Worm (Caenorhabditis elegans): ENCODE measurements around the gene ehs-1.
"Not testable (repeated sequence)": the region's sequence is repeated elsewhere in the genome, so short reads cannot be mapped to it uniquely, and the experiment has no call there.

ehs-1 gene

ce11 chrII:5805303-5805702 is 15.2 kb upstream of the ehs-1 start, which contains the start of gene K05F1.10:
TSS of gene K05F1.10 (minus strand) at chrII:5805473.
- TF ChIP-seq ceh-39 (tag; optimal IDR thresholded peaks at IDR 0.05) (no peak), unc-62 (GFP tag; optimal IDR thresholded peaks at IDR 0.05) (no peak), pha-4 (tag; optimal IDR thresholded peaks at IDR 0.05) (no peak), sem-2 (GFP tag; optimal IDR thresholded peaks at IDR 0.05) (no peak), M03D4.4 (tag; optimal IDR thresholded peaks at IDR 0.05) (no peak), lin-13 (tag; optimal IDR thresholded peaks at IDR 0.05) (no peak), ceh-83 (GFP tag; optimal IDR thresholded peaks at IDR 0.05) (no peak), blmp-1 (tag; optimal IDR thresholded peaks at IDR 0.05) (no peak), mab-5 (tag; optimal IDR thresholded peaks at IDR 0.05) (no peak), mep-1 (tag; optimal IDR thresholded peaks at IDR 0.05) (no peak), ceh-43 (GFP tag; optimal IDR thresholded peaks at IDR 0.05) (no peak), lin-32 (GFP tag; optimal IDR thresholded peaks at IDR 0.05) (no peak), nhr-76 (tag; optimal IDR thresholded peaks at IDR 0.05) (no peak), snpc-4 (tag; optimal IDR thresholded peaks at IDR 0.05) (no peak), nhr-2 (tag; optimal IDR thresholded peaks at IDR 0.05) (no peak), unc-39 (tag; optimal IDR thresholded peaks at IDR 0.05) (no peak), ces-1 (GFP tag; optimal IDR thresholded peaks at IDR 0.05) (no peak)

ce11 chrII:5806563-5806962 is 13.9 kb upstream of the ehs-1 start:
- no peak for TF ChIP-seq mep-1 (tag; optimal IDR thresholded peaks at IDR 0.05)
- TF ChIP-seq hlh-1 (tag; optimal IDR thresholded peaks at IDR 0.05), result no peak
- TF ChIP-seq tbx-8 (GFP tag; optimal IDR thresholded peaks at IDR 0.05), result no peak

ce11 chrII:5810230-5810629 is 10.3 kb upstream of the ehs-1 start, which contains the start of the genes msp-64 and ZK1248.5:
TSS of gene msp-64 (minus strand) at chrII:5810330.
TSS of gene ZK1248.5 (plus strand) at chrII:5810514.
- TF ChIP-seq mab-5 (tag; optimal IDR thresholded peaks at IDR 0.05) (no peak), pha-4 (tag; optimal IDR thresholded peaks at IDR 0.05) (no peak), elt-3 (tag; optimal IDR thresholded peaks at IDR 0.05) (no peak), zip-8 (tag; optimal IDR thresholded peaks at IDR 0.05) (no peak), drap-1 (GFP tag; optimal IDR thresholded peaks at IDR 0.05) (no peak), hlh-1 (tag; optimal IDR thresholded peaks at IDR 0.05) (no peak), nhr-28 (tag; optimal IDR thresholded peaks at IDR 0.05) (no peak), unc-62 (GFP tag; optimal IDR thresholded peaks at IDR 0.05) (no peak), unc-120 (tag; optimal IDR thresholded peaks at IDR 0.05; ENCODE audit: poor library complexity, severe bottlenecking) (no peak), nhr-12 (tag; optimal IDR thresholded peaks at IDR 0.05) (no peak), ham-2 (GFP tag; optimal IDR thresholded peaks at IDR 0.05) (no peak), nhr-76 (tag; optimal IDR thresholded peaks at IDR 0.05) (no peak), lin-13 (tag; optimal IDR thresholded peaks at IDR 0.05) (no peak), tbx-8 (GFP tag; optimal IDR thresholded peaks at IDR 0.05) (no peak), ceh-39 (tag; optimal IDR thresholded peaks at IDR 0.05) (no peak), bed-3 (GFP tag; optimal IDR thresholded peaks at IDR 0.05) (no peak)

ce11 chrII:5815382-5815781 is 5.1 kb upstream of the ehs-1 start, which contains the start of gene wago-5:
TSS of gene wago-5 (minus strand) at chrII:5815482.
- TF ChIP-seq nhr-76, ztf-11, M03D4.4 (tag; optimal IDR thresholded peaks at IDR 0.05): not testable (repeated sequence)

ce11 chrII:5816346-5816745 is 4.2 kb upstream of the ehs-1 start, which contains the start of gene ZK1248.20:
TSS of gene ZK1248.20 (plus strand) at chrII:5816646.
- no peak for TF ChIP-seq flh-1 (GFP tag; optimal IDR thresholded peaks at IDR 0.05)
- TF ChIP-seq mab-5 (tag; optimal IDR thresholded peaks at IDR 0.05), result no peak
- no peak for TF ChIP-seq nhr-2 (tag; optimal IDR thresholded peaks at IDR 0.05)
- no peak for TF ChIP-seq pha-4 (tag; optimal IDR thresholded peaks at IDR 0.05)
- TF ChIP-seq nhr-28 (tag; optimal IDR thresholded peaks at IDR 0.05), result no peak
- no peak for TF ChIP-seq lsy-2 (tag; optimal IDR thresholded peaks at IDR 0.05)
- no peak for TF ChIP-seq mep-1 (tag; optimal IDR thresholded peaks at IDR 0.05)
- TF ChIP-seq ceh-43 (GFP tag; optimal IDR thresholded peaks at IDR 0.05), result no peak
- TF ChIP-seq ceh-39 (tag; optimal IDR thresholded peaks at IDR 0.05), result no peak
- TF ChIP-seq ham-2 (GFP tag; optimal IDR thresholded peaks at IDR 0.05), result no peak

ce11 chrII:5818298-5818697 is 2.2 kb upstream of the ehs-1 start, which contains the start of gene ZK1248.4:
TSS of gene ZK1248.4 (plus strand) at chrII:5818598.
- TF ChIP-seq mep-1 (tag; optimal IDR thresholded peaks at IDR 0.05) (no peak), nhr-28 (tag; optimal IDR thresholded peaks at IDR 0.05) (no peak)

All from whole organism, mixed stage, embryonic.